Worm (Caenorhabditis elegans) whole organism, L3 larva: Measurements from ENCODE around the gene rsa-2.

Experiments
- ceh-82 ChIP-seq: fragments of 150-350 bp; optimal IDR thresholded peaks from 2 replicates; lab custom pipeline; 2014; ENCODE audit warnings: missing biosample characterization, missing genetic modification characterization
- daf-12 ChIP-seq: fragments of 150-350 bp; optimal IDR thresholded peaks from 2 replicates; lab custom pipeline; 2014; ENCODE audit warnings: missing biosample characterization, missing genetic modification reagents, missing genetic modification characterization
- egl-27 ChIP-seq: sonication (generic microtip); optimal IDR thresholded peaks from 4 replicates; lab custom pipeline; 2017; ENCODE audit warnings: missing biosample characterization, missing genetic modification reagents, missing genetic modification characterization
- fkh-10 ChIP-seq: sonication (generic microtip); optimal IDR thresholded peaks from 2 replicates; lab custom pipeline; 2017; ENCODE audit warnings: missing biosample characterization, missing genetic modification reagents, missing genetic modification characterization
- lin-39 ChIP-seq: fragments of 150-350 bp; optimal IDR thresholded peaks from 2 replicates; lab custom pipeline; 2018; ENCODE audit warnings: missing biosample characterization, missing genetic modification reagents, missing genetic modification characterization
- nhr-23 ChIP-seq: fragments of 150-350 bp; optimal IDR thresholded peaks from 2 replicates; lab custom pipeline; 2014; ENCODE audit warnings: missing biosample characterization, missing genetic modification reagents, missing genetic modification characterization
- nhr-237 ChIP-seq: fragments of 150-350 bp; optimal IDR thresholded peaks from 2 replicates; lab custom pipeline; 2014; ENCODE audit warnings: missing biosample characterization, missing genetic modification characterization
- nhr-28 ChIP-seq: fragments of 150-350 bp; optimal IDR thresholded peaks from 2 replicates; lab custom pipeline; 2014; ENCODE audit warnings: missing biosample characterization, missing genetic modification characterization
- nhr-77 ChIP-seq: fragments of 150-350 bp; optimal IDR thresholded peaks from 2 replicates; lab custom pipeline; 2014; ENCODE audit warnings: missing biosample characterization, missing genetic modification characterization
- unc-62 ChIP-seq: fragments of 150-350 bp; sonication (generic microtip); optimal IDR thresholded peaks from 4 replicates; lab custom pipeline; 2014; ENCODE audit warnings: missing biosample characterization, missing genetic modification reagents, missing genetic modification characterization

DNA sequence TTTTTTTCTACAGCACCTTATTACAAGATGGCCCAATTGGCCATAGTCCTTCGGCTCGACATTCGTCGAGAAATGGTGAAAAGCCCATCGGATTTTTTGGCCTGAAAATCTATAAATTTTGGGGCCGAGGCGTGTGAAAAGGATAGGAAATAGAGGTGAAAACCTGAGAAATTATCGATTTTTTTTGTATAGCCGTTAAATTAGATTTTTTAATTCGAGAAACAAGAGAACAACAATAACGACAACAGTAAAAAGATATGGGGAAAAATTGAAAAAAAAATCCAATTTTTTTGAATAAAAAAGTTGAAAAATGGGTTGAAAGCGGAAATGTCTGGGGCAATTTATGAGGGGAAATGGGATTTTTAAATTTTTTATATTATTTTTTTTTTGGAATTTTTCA lies 36.6 kb downstream of the rsa-2 start, which contains the start of gene hmt-1:
- TF ChIP-seq nhr-23 (no peak), fkh-10 (GFP tag; lab: Kevin White, UChicago) (no peak), daf-12 (no peak), nhr-237 (tag; lab: Kevin White, UChicago) (no peak), unc-62 (GFP tag; lab: Kevin White, UChicago) (no peak), lin-39 (tag; lab: Kevin White, UChicago) (no peak), egl-27 (tag; lab: Kevin White, UChicago) (no peak), nhr-28 (tag; lab: Kevin White, UChicago) (no peak), nhr-77 (no peak), ceh-82 (no peak)
